Fruit fly (Drosophila melanogaster): Measurements from ENCODE around the gene CG6013.

CG6013 gene

DNA sequence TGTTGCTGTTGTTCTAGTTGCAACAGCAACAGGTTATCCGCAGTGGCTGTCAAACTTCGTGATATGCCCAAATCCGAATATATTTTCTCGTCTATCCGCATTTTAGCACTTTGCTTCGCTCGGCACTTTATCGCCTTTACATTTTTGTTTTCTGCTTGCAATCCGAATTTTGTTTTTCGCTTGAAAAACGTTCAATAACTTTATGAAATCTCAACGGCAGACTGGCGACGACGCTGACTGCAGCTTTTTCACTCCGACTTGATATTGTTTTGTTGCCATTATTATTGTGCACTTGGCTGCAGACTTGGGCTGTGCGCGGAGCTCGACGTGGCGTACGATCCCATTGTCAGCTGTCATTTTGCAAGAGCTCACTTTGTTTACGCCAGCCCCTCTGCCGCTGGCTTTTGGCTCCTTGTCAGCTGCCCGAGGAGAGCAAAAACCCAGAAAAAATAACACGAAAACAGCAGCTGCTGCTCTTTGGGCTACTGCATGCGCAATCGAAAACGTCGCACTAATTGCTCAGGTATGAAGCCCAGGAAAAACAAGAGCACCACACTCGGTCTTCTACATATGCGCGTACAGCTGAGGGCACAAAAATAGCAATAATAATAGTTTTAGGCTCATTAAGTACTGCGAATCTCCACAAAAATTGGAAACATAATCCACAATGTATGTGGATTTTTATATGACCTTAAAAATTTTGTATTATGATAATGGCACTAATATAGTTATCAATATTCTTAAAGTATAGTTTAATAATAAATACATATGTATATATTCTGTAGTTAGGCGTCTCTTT lies 45.0 kb upstream of the CG6013 start (continued):
- TF ChIP-seq kni (GFP tag; optimal IDR thresholded peaks at IDR 0.05) (no peak), CG14441 (GFP tag; IDR thresholded peaks at IDR 0.05) (0 out of 2 replicates have a peak, but pooled peaks have one; percentile 5), CG7839 (tag; optimal IDR thresholded peaks at IDR 0.05) (peak; percentile 22), unpg (GFP tag; optimal IDR thresholded peaks at IDR 0.05) (peak; percentile 8)

DNA sequence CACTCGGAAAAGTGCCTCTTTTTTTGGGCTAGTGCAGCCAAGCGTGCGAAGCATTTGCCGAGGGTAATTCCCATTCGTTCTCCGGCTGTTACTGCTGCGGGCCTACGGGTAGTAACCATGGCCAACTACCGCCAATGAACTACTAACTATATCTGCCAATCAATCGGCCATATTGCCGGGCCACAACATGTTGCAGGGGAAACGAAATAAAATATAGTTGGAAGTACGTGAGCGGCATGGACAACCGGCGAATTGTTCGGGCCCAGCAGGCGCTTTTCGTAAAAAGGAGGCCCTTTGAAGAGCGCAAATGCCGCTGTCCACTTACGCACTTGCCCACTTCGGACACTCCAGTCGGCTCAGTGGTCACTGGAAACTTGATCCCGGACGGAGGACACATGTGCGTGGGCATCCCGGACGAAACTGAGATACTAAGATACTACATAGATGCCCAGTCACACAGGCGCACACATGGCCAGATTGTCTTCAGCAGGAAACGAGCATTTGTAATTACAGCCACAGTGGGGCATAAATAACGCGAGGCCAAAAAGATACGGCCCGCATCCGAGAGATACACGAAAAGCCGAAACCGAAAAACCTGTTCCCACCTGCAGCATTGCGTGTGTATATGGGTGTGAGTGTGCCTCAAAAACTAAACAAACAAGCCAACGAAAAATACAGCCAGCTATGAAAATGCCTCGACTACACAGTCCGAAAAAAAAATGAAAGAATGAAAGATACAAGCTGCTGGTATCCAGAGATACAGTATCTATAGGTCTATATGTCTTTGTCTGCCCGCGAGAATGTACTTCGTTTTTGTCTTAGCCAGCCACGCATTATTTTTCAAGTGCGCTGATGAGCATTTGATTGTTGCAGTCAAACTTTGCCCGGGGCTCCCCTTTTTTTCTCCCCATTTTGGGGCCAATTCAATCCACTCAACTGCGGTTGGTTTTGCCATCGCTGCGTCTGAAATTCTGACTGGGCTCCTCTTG lies 43.6 kb upstream of the CG6013 start:
- no peak for TF ChIP-seq CG12155 (GFP tag; optimal IDR thresholded peaks at IDR 0.05)
- TF ChIP-seq h (optimal IDR thresholded peaks at IDR 0.05) = no peak
- TF ChIP-seq NFAT (GFP tag; IDR thresholded peaks at IDR 0.05) = no peak
- TF ChIP-seq ewg (GFP tag; optimal IDR thresholded peaks at IDR 0.05) = peak; percentile 2
- no peak for TF ChIP-seq Gsc (GFP tag; IDR thresholded peaks at IDR 0.05)
- TF ChIP-seq CG7963 (GFP tag; IDR thresholded peaks at IDR 0.05; ENCODE audit: partially characterized antibody) = no peak
- peak; percentile 51; the same call in 1 of the 3 replicates for TF ChIP-seq ci (GFP tag; IDR thresholded peaks at IDR 0.05)
- no peak for TF ChIP-seq Lhr (GFP tag; optimal IDR thresholded peaks at IDR 0.05)
- peak; percentile 9 for TF ChIP-seq CoRest (tag; optimal IDR thresholded peaks at IDR 0.05)
- TF ChIP-seq CG11398 (GFP tag; optimal IDR thresholded peaks at IDR 0.05) = no peak
- peak; percentile 57 for TF ChIP-seq gcm (GFP tag; optimal IDR thresholded peaks at IDR 0.05)
- no peak for TF ChIP-seq CG9797 (GFP tag; optimal IDR thresholded peaks at IDR 0.05)
- no peak for TF ChIP-seq en (GFP tag; optimal IDR thresholded peaks at IDR 0.05)
- no peak for TF ChIP-seq crc (GFP tag; optimal IDR thresholded peaks at IDR 0.05)
- TF ChIP-seq CG7987 (GFP tag; optimal IDR thresholded peaks at IDR 0.05) = no peak
- no peak for TF ChIP-seq lov (optimal IDR thresholded peaks at IDR 0.05)
- no peak for TF ChIP-seq lov (GFP tag; IDR thresholded peaks at IDR 0.05)
- no peak for TF ChIP-seq ems (GFP tag; optimal IDR thresholded peaks at IDR 0.05)
- TF ChIP-seq jumu (GFP tag; optimal IDR thresholded peaks at IDR 0.05) = peak; percentile 20
- no peak for TF ChIP-seq CG2129 (GFP tag; IDR thresholded peaks at IDR 0.05; ENCODE audit: partially characterized antibody)
- no peak for TF ChIP-seq pfk (GFP tag; optimal IDR thresholded peaks at IDR 0.05)
- peak; percentile 80 for TF ChIP-seq sd (tag; optimal IDR thresholded peaks at IDR 0.05)
- TF ChIP-seq Fer3 (tag; optimal IDR thresholded peaks at IDR 0.05) = no peak
- TF ChIP-seq chn (GFP tag; optimal IDR thresholded peaks at IDR 0.05) = no peak
- TF ChIP-seq Rfx (GFP tag; IDR thresholded peaks at IDR 0.05) = no peak
- TF ChIP-seq onecut (GFP tag; IDR thresholded peaks at IDR 0.05) = no peak
- no peak for TF ChIP-seq ham (GFP tag; IDR thresholded peaks at IDR 0.05)
- TF ChIP-seq maf-S (GFP tag; optimal IDR thresholded peaks at IDR 0.05) = no peak
- TF ChIP-seq NC2β (GFP tag; optimal IDR thresholded peaks at IDR 0.05) = peak; percentile 25
- TF ChIP-seq gem (tag; optimal IDR thresholded peaks at IDR 0.05) = peak; percentile 44
- TF ChIP-seq nom (GFP tag; optimal IDR thresholded peaks at IDR 0.05) = no peak
- TF ChIP-seq CG11456 (GFP tag; IDR thresholded peaks at IDR 0.05) = no peak
- no peak for TF ChIP-seq eyg (GFP tag; optimal IDR thresholded peaks at IDR 0.05)
- no peak for TF ChIP-seq CG17912 (GFP tag; optimal IDR thresholded peaks at IDR 0.05)
- peak; percentile 39 for TF ChIP-seq Sox102F (GFP tag; optimal IDR thresholded peaks at IDR 0.05)
- no peak for TF ChIP-seq pzg (GFP tag; optimal IDR thresholded peaks at IDR 0.05)
- no peak for TF ChIP-seq Ets65A (GFP tag)
- TF ChIP-seq insv (GFP tag; optimal IDR thresholded peaks at IDR 0.05) = no peak
- no peak for TF ChIP-seq Dip3 (GFP tag; optimal IDR thresholded peaks at IDR 0.05)
- no peak for TF ChIP-seq Dp (GFP tag; optimal IDR thresholded peaks at IDR 0.05)
- TF ChIP-seq CG16779 (GFP tag; IDR thresholded peaks at IDR 0.05) = no peak
- no peak for TF ChIP-seq MBD-R2 (GFP tag; IDR thresholded peaks at IDR 0.05)

Data from whole organism, embryonic.